Fruit fly (Drosophila melanogaster): ENCODE data around the gene PTPMT1.

The PTPMT1 gene

DNA sequence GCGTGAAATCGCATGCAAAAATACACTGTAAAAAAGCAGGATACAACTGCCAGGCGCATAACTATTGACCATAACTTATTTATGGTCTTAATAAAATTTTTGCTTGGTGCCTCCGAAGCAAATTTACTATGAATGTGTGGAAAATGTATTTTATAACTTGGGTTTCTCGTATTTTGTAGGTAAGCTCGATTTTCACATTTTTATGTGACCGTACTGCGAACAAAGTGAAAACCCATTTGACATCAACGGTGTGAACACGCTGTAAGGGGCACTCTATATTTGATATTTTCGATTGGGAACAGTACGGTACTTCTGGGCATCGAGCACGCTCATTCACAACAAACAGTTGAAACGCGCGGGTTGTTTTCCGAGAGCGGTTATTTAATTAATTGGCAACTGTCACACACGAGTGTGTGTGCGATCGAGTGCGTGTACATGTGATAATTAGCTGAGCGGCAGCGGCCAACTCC lies 23.4 kb downstream of the PTPMT1 start, which contains the start of the genes Nup98-96 and mbc (continued):
- peak; percentile 85 for TF ChIP-seq CG11504 (tag; optimal IDR thresholded peaks at IDR 0.05)
- TF ChIP-seq CG10431 (GFP tag; optimal IDR thresholded peaks at IDR 0.05): no peak
- TF ChIP-seq btn (GFP tag; optimal IDR thresholded peaks at IDR 0.05): peak; percentile 58
- TF ChIP-seq ac (GFP tag; optimal IDR thresholded peaks at IDR 0.05): no peak
- TF ChIP-seq Ets97D (GFP tag; optimal IDR thresholded peaks at IDR 0.05): peak; percentile 89
- TF ChIP-seq pros (GFP tag; optimal IDR thresholded peaks at IDR 0.05): no peak
- peak; percentile 85 for TF ChIP-seq CG17186 (GFP tag; optimal IDR thresholded peaks at IDR 0.05)
- TF ChIP-seq zfh1 (GFP tag; IDR thresholded peaks at IDR 0.05): peak; percentile 70; the same call in 2 of the 3 replicates
- peak; percentile 90 for TF ChIP-seq CG9215 (GFP tag; IDR thresholded peaks at IDR 0.05)
- TF ChIP-seq gt (GFP tag; IDR thresholded peaks at IDR 0.05): peak; percentile 50
- peak; percentile 85 for TF ChIP-seq H2.0 (GFP tag; IDR thresholded peaks at IDR 0.05)
- peak; percentile 94 for TF ChIP-seq CG2120 (GFP tag; optimal IDR thresholded peaks at IDR 0.05)
- TF ChIP-seq CG8924 (tag; optimal IDR thresholded peaks at IDR 0.05): peak; percentile 83
- TF ChIP-seq Hr3 (GFP tag; optimal IDR thresholded peaks at IDR 0.05): peak; percentile 90
- TF ChIP-seq CG11247 (GFP tag; IDR thresholded peaks at IDR 0.05): peak; percentile 79
- TF ChIP-seq CG12236 (GFP tag; optimal IDR thresholded peaks at IDR 0.05): peak; percentile 84
- TF ChIP-seq salm (tag; optimal IDR thresholded peaks at IDR 0.05): peak; percentile 63
- peak; percentile 44; the same call in 1 of the 2 replicates for TF ChIP-seq Poxn (GFP tag; IDR thresholded peaks at IDR 0.05)
- TF ChIP-seq ken (GFP tag; IDR thresholded peaks at IDR 0.05): peak; percentile 83
- no peak; the same call in 1 of the 2 replicates for TF ChIP-seq Lim3 (GFP tag; IDR thresholded peaks at IDR 0.05)
- TF ChIP-seq CG8388 (GFP tag; optimal IDR thresholded peaks at IDR 0.05): peak; percentile 60
- TF ChIP-seq lbe (GFP tag; optimal IDR thresholded peaks at IDR 0.05): peak; percentile 30
- TF ChIP-seq B-H2 (GFP tag; optimal IDR thresholded peaks at IDR 0.05): peak; percentile 54
- peak; percentile 86 for TF ChIP-seq Mad (GFP tag; optimal IDR thresholded peaks at IDR 0.05)
- peak; percentile 66; the same call in 1 of the 3 replicates for TF ChIP-seq z (GFP tag; IDR thresholded peaks at IDR 0.05)
- peak; percentile 74 for TF ChIP-seq Neu2 (GFP tag; optimal IDR thresholded peaks at IDR 0.05; ENCODE audit: borderline replicate concordance)
- no peak for TF ChIP-seq Dip2 (GFP tag; IDR thresholded peaks at IDR 0.05)
- peak; percentile 63 for TF ChIP-seq CG33557 (GFP tag; optimal IDR thresholded peaks at IDR 0.05)
- TF ChIP-seq ftz-f1 (GFP tag; optimal IDR thresholded peaks at IDR 0.05): peak; percentile 30
- TF ChIP-seq wek (GFP tag; optimal IDR thresholded peaks at IDR 0.05): peak; percentile 93
- TF ChIP-seq Dek (tag; optimal IDR thresholded peaks at IDR 0.05): peak; percentile 82
- peak; percentile 72 for TF ChIP-seq MTF-1 (GFP tag; optimal IDR thresholded peaks at IDR 0.05; ENCODE audit: borderline replicate concordance)
- TF ChIP-seq CG31365 (tag; optimal IDR thresholded peaks at IDR 0.05): no peak
- peak; percentile 60 for TF ChIP-seq Sry-β (GFP tag; optimal IDR thresholded peaks at IDR 0.05)
- TF ChIP-seq dpn (GFP tag; optimal IDR thresholded peaks at IDR 0.05): peak; percentile 90 to 95
- peak; percentile 84 for TF ChIP-seq bcd (GFP tag; optimal IDR thresholded peaks at IDR 0.05)
- TF ChIP-seq Hand (GFP tag; optimal IDR thresholded peaks at IDR 0.05): peak; percentile 19
- peak; percentile 92 for TF ChIP-seq Abd-B (GFP tag; optimal IDR thresholded peaks at IDR 0.05)
- TF ChIP-seq Hsf (GFP tag; optimal IDR thresholded peaks at IDR 0.05): peak; percentile 94
- TF ChIP-seq Dp (GFP tag; optimal IDR thresholded peaks at IDR 0.05): peak; percentile 49
- TF ChIP-seq sd (tag; optimal IDR thresholded peaks at IDR 0.05): peak; percentile 76
- TF ChIP-seq wdn (GFP tag; IDR thresholded peaks at IDR 0.05): peak; percentile 45; the same call in 1 of the 2 replicates
- no peak for TF ChIP-seq CG17612 (GFP tag; IDR thresholded peaks at IDR 0.05)
- TF ChIP-seq chif (GFP tag; optimal IDR thresholded peaks at IDR 0.05): peak; percentile 73 to 93
- peak; percentile 84 for TF ChIP-seq Mrtf (GFP tag; IDR thresholded peaks at IDR 0.05)
- peak; percentile 76 for TF ChIP-seq seq (GFP tag; IDR thresholded peaks at IDR 0.05)
- peak; percentile 48; the same call in 1 of the 3 replicates for TF ChIP-seq gce (GFP tag; IDR thresholded peaks at IDR 0.05)
- peak; percentile 88 for TF ChIP-seq sug (tag; optimal IDR thresholded peaks at IDR 0.05)
- TF ChIP-seq dysf (GFP tag; IDR thresholded peaks at IDR 0.05): peak; percentile 89
- TF ChIP-seq twi (tag; optimal IDR thresholded peaks at IDR 0.05): peak; percentile 74
- peak; percentile 34 for TF ChIP-seq gcm (GFP tag; optimal IDR thresholded peaks at IDR 0.05)
